Worm (Caenorhabditis elegans) whole organism, mixed stage, embryonic: ENCODE results near the gene patr-1.

Experiments
- ces-1 ChIP-seq: fragments of 150-350 bp; optimal IDR thresholded peaks from 2 replicates; lab custom pipeline; 2014; ENCODE audit warnings: missing biosample characterization, missing genetic modification reagents, missing genetic modification characterization
- lin-13 ChIP-seq: fragments of 150-350 bp; optimal IDR thresholded peaks from 2 replicates; lab custom pipeline; 2014; ENCODE audit warnings: missing biosample characterization, missing genetic modification characterization
- snpc-4 ChIP-seq: fragments of 150-350 bp; optimal IDR thresholded peaks from 2 replicates; lab custom pipeline; 2014; ENCODE audit warnings: missing biosample characterization, missing genetic modification characterization
- ztf-11 ChIP-seq: fragments of 150-350 bp; optimal IDR thresholded peaks from 2 replicates; lab custom pipeline; 2014; ENCODE audit warnings: missing biosample characterization, missing genetic modification characterization

ce11 chrII:11790458-11790857, 12.7 kb upstream of the patr-1 start, which contains the start of gene F43G6.4:
- no peak for TF ChIP-seq ces-1 (GFP tag; lab: Kevin White, UChicago)
- TF ChIP-seq snpc-4 (tag; lab: Kevin White, UChicago) = no peak
- no peak for TF ChIP-seq lin-13
- TF ChIP-seq ztf-11 (tag; lab: Kevin White, UChicago) = no peak
